Fruit fly (Drosophila melanogaster) whole organism, wandering third instar larva: Measurements from ENCODE around the gene CG9727.

Experiments used
- Abd-B ChIP-seq: fragments of >200 bp; optimal IDR thresholded peaks from 2 replicates; lab custom pipeline; 2017; ENCODE audit warnings: missing biosample characterization, missing genetic modification characterization
- CG32264 ChIP-seq: fragments of 200-800 bp; sonication (Bioruptor generic); optimal IDR thresholded peaks from 2 replicates; lab custom pipeline; 2016; ENCODE audit warnings: missing biosample characterization, missing genetic modification characterization
- CG9705 ChIP-seq: fragments of 200-800 bp; sonication (Bioruptor generic); optimal IDR thresholded peaks from 2 replicates; lab custom pipeline; 2018; ENCODE audit warnings: missing biosample characterization, mild to moderate bottlenecking, missing genetic modification characterization
- CrebA ChIP-seq: fragments of 200-800 bp; sonication (Bioruptor generic); optimal IDR thresholded peaks from 2 replicates; lab custom pipeline; 2016; ENCODE audit warnings: missing biosample characterization, mild to moderate bottlenecking, missing genetic modification characterization, borderline replicate concordance
- Dfd ChIP-seq: fragments of >200 bp; optimal IDR thresholded peaks from 2 replicates; lab custom pipeline; 2017; ENCODE audit warnings: missing biosample characterization, missing genetic modification characterization
- Dif ChIP-seq: fragments of 200-275, 200-300 bp; sonication (Bioruptor generic); optimal IDR thresholded peaks from 2 replicates; lab custom pipeline; 2018; ENCODE audit warnings: missing biosample characterization, missing genetic modification characterization; ENCODE audit not compliant: partially characterized antibody
- GATAd ChIP-seq: sonication (Bioruptor generic); optimal IDR thresholded peaks from 2 replicates; lab custom pipeline; 2016; ENCODE audit warnings: missing biosample characterization, missing genetic modification characterization
- HLH106 ChIP-seq: fragments of 200-800 bp; optimal IDR thresholded peaks from 3 replicates; lab custom pipeline; 2019; ENCODE audit warnings: missing biosample characterization, mild to moderate bottlenecking, missing genetic modification characterization, moderate library complexity
- Hnf4 ChIP-seq: fragments of 200-800 bp; sonication (Bioruptor generic); optimal IDR thresholded peaks from 2 replicates; lab custom pipeline; 2016; ENCODE audit warnings: missing biosample characterization, mild to moderate bottlenecking, missing genetic modification characterization
- Hr78 ChIP-seq: fragments of >200 bp; optimal IDR thresholded peaks from 2 replicates; lab custom pipeline; 2017; ENCODE audit warnings: missing biosample characterization, missing genetic modification characterization
- Hr83 ChIP-seq: fragments of 200-300 bp; sonication (Bioruptor generic); optimal IDR thresholded peaks from 2 replicates; lab custom pipeline; 2016; ENCODE audit warnings: missing biosample characterization, mild to moderate bottlenecking, missing genetic modification characterization, moderate library complexity; ENCODE audit not compliant: poor library complexity, severe bottlenecking
- Jra ChIP-seq: sonication (Bioruptor generic); optimal IDR thresholded peaks from 2 replicates; lab custom pipeline; 2016; ENCODE audit warnings: missing biosample characterization, missing genetic modification characterization
- Mio ChIP-seq: sonication (Bioruptor generic); optimal IDR thresholded peaks from 2 replicates; lab custom pipeline; 2016; ENCODE audit warnings: missing biosample characterization, missing genetic modification characterization
- Myc ChIP-seq: fragments of >200 bp; optimal IDR thresholded peaks from 2 replicates; lab custom pipeline; 2017
- N ChIP-seq: fragments of >200 bp; optimal IDR thresholded peaks from 2 replicates; lab custom pipeline; 2018; ENCODE audit warnings: missing biosample characterization, missing external identifiers, missing genetic modification characterization
- OdsH ChIP-seq: fragments of 200-800 bp; sonication (Bioruptor generic); optimal IDR thresholded peaks from 2 replicates; lab custom pipeline; 2016; ENCODE audit warnings: missing biosample characterization, mild to moderate bottlenecking, missing genetic modification characterization
- Rel ChIP-seq, 2 experiments: fragments of 200-800 bp; sonication (Bioruptor generic) in 1 of 2; optimal IDR thresholded peaks; 2 replicates in 1 of 2; 3 replicates in 1 of 2; lab custom pipeline; 2016 to 2019; ENCODE audit warnings: mild to moderate bottlenecking in 2 of 2, missing biosample characterization in 2 of 2, missing genetic modification characterization in 2 of 2, moderate library complexity in 1 of 2
- Sp1 ChIP-seq: fragments of 200-800 bp; sonication (Bioruptor generic); optimal IDR thresholded peaks from 3 replicates; lab custom pipeline; 2019; ENCODE audit warnings: missing biosample characterization, mild to moderate bottlenecking, missing genetic modification characterization, moderate library complexity
- Vsx2 ChIP-seq: fragments of 200-300, 225-300 bp; sonication (Bioruptor generic); optimal IDR thresholded peaks from 2 replicates; lab custom pipeline; 2018; ENCODE audit warnings: missing biosample characterization, missing genetic modification characterization; ENCODE audit not compliant: partially characterized antibody
- br ChIP-seq: fragments of 200-800 bp; sonication (Bioruptor generic); optimal IDR thresholded peaks from 2 replicates; lab custom pipeline; 2016; ENCODE audit warnings: missing biosample characterization, missing genetic modification characterization
- brk ChIP-seq: fragments of 200-800 bp; sonication (Bioruptor generic); optimal IDR thresholded peaks from 2 replicates; lab custom pipeline; 2016; ENCODE audit warnings: missing biosample characterization, mild to moderate bottlenecking, missing genetic modification characterization
- dl ChIP-seq, 2 experiments: fragments of 175-275, 200-275 bp in 1 of 2; fragments of 200-275 bp in 1 of 2; sonication (Bioruptor generic); optimal IDR thresholded peaks; lab custom pipeline; 2018; ENCODE audit warnings: mild to moderate bottlenecking in 2 of 2, missing biosample characterization in 2 of 2, missing genetic modification characterization in 2 of 2, moderate library complexity in 2 of 2; ENCODE audit not compliant: partially characterized antibody in 2 of 2, insufficient read depth in 1 of 2
- dmrt93B ChIP-seq: fragments of 200-800 bp; sonication (Bioruptor generic); optimal IDR thresholded peaks from 2 replicates; lab custom pipeline; 2018; ENCODE audit warnings: missing biosample characterization, mild to moderate bottlenecking, missing genetic modification characterization
- dsf ChIP-seq: sonication (Bioruptor generic); optimal IDR thresholded peaks from 2 replicates; lab custom pipeline; 2016; ENCODE audit warnings: missing biosample characterization, missing genetic modification characterization, borderline replicate concordance
- ey ChIP-seq: fragments of 200-800 bp; sonication (Bioruptor generic); optimal IDR thresholded peaks from 2 replicates; lab custom pipeline; 2016; ENCODE audit warnings: missing biosample characterization, missing genetic modification characterization
- foxo ChIP-seq, 2 experiments: fragments of 200-800 bp; sonication (Bioruptor generic); optimal IDR thresholded peaks; 2 replicates in 1 of 2; 3 replicates in 1 of 2; lab custom pipeline; 2016 to 2017; ENCODE audit warnings: missing biosample characterization in 2 of 2, missing genetic modification characterization in 2 of 2
- fru ChIP-seq: fragments of 200-800 bp; sonication (Bioruptor generic); optimal IDR thresholded peaks from 3 replicates; lab custom pipeline; 2016; ENCODE audit warnings: missing biosample characterization, mild to moderate bottlenecking, missing genetic modification characterization
- h ChIP-seq: fragments of 200-800 bp; sonication (Bioruptor generic); optimal IDR thresholded peaks from 3 replicates; lab custom pipeline; 2016; ENCODE audit warnings: missing biosample characterization, mild to moderate bottlenecking, missing genetic modification characterization
- jim ChIP-seq: fragments of 175-275, 200-325 bp; sonication (Bioruptor generic); optimal IDR thresholded peaks from 2 replicates; lab custom pipeline; 2016; ENCODE audit warnings: missing biosample characterization, mild to moderate bottlenecking, missing genetic modification characterization
- lola ChIP-seq: fragments of >200 bp; optimal IDR thresholded peaks from 2 replicates; lab custom pipeline; 2017; ENCODE audit warnings: missing biosample characterization, missing genetic modification characterization
- pan ChIP-seq: fragments of >200 bp; optimal IDR thresholded peaks from 2 replicates; lab custom pipeline; 2017
- psq ChIP-seq: fragments of 200-800 bp; sonication (Bioruptor generic); optimal IDR thresholded peaks from 3 replicates; lab custom pipeline; 2017; ENCODE audit warnings: missing biosample characterization, mild to moderate bottlenecking, missing genetic modification characterization, moderate library complexity
- rgr ChIP-seq: fragments of 200-800 bp; sonication (Bioruptor generic); optimal IDR thresholded peaks from 3 replicates; lab custom pipeline; 2016; ENCODE audit warnings: missing biosample characterization, mild to moderate bottlenecking, missing genetic modification characterization
- sage ChIP-seq: fragments of 200-800 bp; sonication (Bioruptor generic); optimal IDR thresholded peaks from 2 replicates; lab custom pipeline; 2016; ENCODE audit warnings: missing biosample characterization, mild to moderate bottlenecking, missing genetic modification characterization
- sv ChIP-seq: fragments of 200-800 bp; sonication (Bioruptor generic); optimal IDR thresholded peaks from 3 replicates; lab custom pipeline; 2016; ENCODE audit warnings: missing biosample characterization, missing genetic modification characterization
- tai ChIP-seq: sonication (Bioruptor generic); optimal IDR thresholded peaks from 2 replicates; lab custom pipeline; 2016; ENCODE audit warnings: missing biosample characterization, missing genetic modification characterization
- usp ChIP-seq: fragments of >200 bp; optimal IDR thresholded peaks from 2 replicates; lab custom pipeline; 2017; ENCODE audit warnings: missing biosample characterization, missing genetic modification characterization
- woc ChIP-seq: sonication (Bioruptor generic); optimal IDR thresholded peaks from 2 replicates; lab custom pipeline; 2016; ENCODE audit warnings: missing biosample characterization, mild to moderate bottlenecking, missing genetic modification characterization

Gene CG9727

DNA sequence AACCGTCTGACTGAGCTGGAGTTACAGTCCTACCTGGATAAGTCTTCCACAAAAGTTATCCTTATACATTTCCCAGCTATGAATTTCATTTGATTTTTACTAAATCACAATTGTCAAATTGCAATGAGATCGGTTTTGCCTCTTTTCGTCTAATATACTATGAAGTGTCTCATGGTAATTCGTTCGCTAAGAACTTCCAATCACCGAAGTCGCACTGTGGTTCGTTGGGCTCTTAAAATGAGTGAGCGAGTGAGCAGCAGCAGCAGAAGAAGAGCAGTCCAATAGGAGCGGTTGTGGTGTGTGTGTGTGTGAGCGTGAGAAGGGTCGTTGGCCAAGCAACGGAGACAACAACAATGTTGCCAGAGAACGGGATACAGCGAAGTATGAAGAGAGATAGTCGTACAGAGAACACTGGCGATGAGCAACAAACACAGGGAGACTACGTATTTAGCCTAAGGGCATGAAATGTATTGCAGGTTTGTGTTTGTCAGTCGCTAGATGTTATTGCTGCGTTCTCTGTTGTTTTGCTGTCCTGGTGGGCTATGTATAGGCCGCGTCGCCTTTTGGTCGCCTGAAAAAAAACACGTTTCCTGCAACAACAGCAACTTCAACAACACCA, 32.4 kb downstream of the CG9727 start:
- TF ChIP-seq GATAd (GFP tag; lab: Kevin White, UChicago) (peak; percentile 66), foxo (GFP tag; optimal IDR thresholded peaks at IDR 0.05; lab: Kevin White, UChicago) (peak; percentile 95 to 99), Myc (lab: Kevin White, UChicago) (no peak), Mio (GFP tag; lab: Kevin White, UChicago) (peak; percentile 89), br (peak; percentile 99), Rel (GFP tag; optimal IDR thresholded peaks at IDR 0.05; lab: Kevin White, UChicago) (peak; percentile 94), Rel (tag; optimal IDR thresholded peaks at IDR 0.05; lab: Kevin White, UChicago) (peak; percentile 81), pan (lab: Kevin White, UChicago) (no peak), dmrt93B (peak; percentile 95), brk (GFP tag; lab: Kevin White, UChicago) (peak; percentile 97), tai (GFP tag; lab: Kevin White, UChicago) (peak; percentile 97), CG9705 (GFP tag; lab: Kevin White, UChicago) (peak; percentile 94), Abd-B (GFP tag; lab: Kevin White, UChicago) (no peak), ey (GFP tag; lab: Kevin White, UChicago) (peak; percentile 99), sage (GFP tag; lab: Kevin White, UChicago) (peak; percentile 96), Sp1 (GFP tag; lab: Kevin White, UChicago) (peak; percentile 97), woc (peak; percentile 99), lola (GFP tag; lab: Kevin White, UChicago) (no peak), sv (GFP tag; lab: Kevin White, UChicago) (peak; percentile 73), jim (GFP tag; lab: Kevin White, UChicago) (no peak), Dfd (peak; percentile 65), Hnf4 (GFP tag; lab: Kevin White, UChicago) (peak; percentile 97), Hr83 (GFP tag; lab: Kevin White, UChicago) (peak; percentile 24), rgr (GFP tag; lab: Kevin White, UChicago) (peak; percentile 99), h (GFP tag; lab: Kevin White, UChicago) (peak; percentile 99), psq (GFP tag; lab: Kevin White, UChicago) (peak; percentile 99), Vsx2 (GFP tag; lab: Kevin White, UChicago) (no peak), HLH106 (tag; lab: Kevin White, UChicago) (peak; percentile 98), usp (GFP tag; lab: Kevin White, UChicago) (no peak), Dif (peak; percentile 45), Jra (GFP tag; lab: Kevin White, UChicago) (peak; percentile 95), Hr78 (no peak), dl (GFP tag; optimal IDR thresholded peaks at IDR 0.05; lab: Kevin White, UChicago; ENCODE audit: insufficient read depth in 1 of 2, partially characterized antibody in 2 of 2) (peak; percentile 14 to 57), N (GFP tag; lab: Kevin White, UChicago) (no peak), dsf (peak; percentile 89), CG32264 (peak; percentile 97), CrebA (GFP tag; lab: Kevin White, UChicago) (peak; percentile 95), OdsH (GFP tag; lab: Kevin White, UChicago) (peak; percentile 99), fru (GFP tag; lab: Kevin White, UChicago) (peak; percentile 99)

DNA sequence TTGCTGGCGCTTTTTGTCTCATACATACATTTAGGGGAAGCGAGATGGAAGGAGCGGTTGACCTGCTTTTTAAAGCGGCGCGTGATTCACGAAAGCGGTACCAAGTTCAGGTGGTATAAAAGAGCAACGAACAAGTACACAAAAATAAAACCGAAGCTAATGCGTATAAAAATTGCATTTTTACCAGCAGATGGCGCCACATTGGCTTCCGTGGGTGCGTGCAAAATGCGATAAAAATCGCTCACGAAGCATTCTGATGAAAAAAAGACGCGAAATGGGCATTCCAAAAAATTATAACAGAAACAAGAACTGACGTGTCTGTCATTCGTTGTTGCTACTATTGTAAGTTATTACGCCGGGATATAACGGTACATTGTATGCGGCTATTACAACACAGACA, 33.3 kb downstream of the CG9727 start:
- TF ChIP-seq N (GFP tag; lab: Kevin White, UChicago), result no peak
- peak; percentile 31 for TF ChIP-seq Hnf4 (GFP tag; lab: Kevin White, UChicago)
- TF ChIP-seq fru (GFP tag; lab: Kevin White, UChicago), result no peak
- no peak for TF ChIP-seq Rel (GFP tag; optimal IDR thresholded peaks at IDR 0.05; lab: Kevin White, UChicago)
- TF ChIP-seq Rel (tag; optimal IDR thresholded peaks at IDR 0.05; lab: Kevin White, UChicago), result peak; percentile 18
- no peak for TF ChIP-seq dsf
- no peak for TF ChIP-seq Hr83 (GFP tag; lab: Kevin White, UChicago)
